Worm (Caenorhabditis elegans) whole organism, late embryonic: ENCODE results near the gene srv-11.

Experiments
- C08G9.2 ChIP-seq: sonication (generic microtip); optimal IDR thresholded peaks from 2 replicates; lab custom pipeline; 2016; ENCODE audit warnings: mild to moderate bottlenecking, missing genetic modification characterization, moderate library complexity, missing compliant biosample characterization
- C38D4.7 ChIP-seq: fragments of 200-800 bp; sonication (Bioruptor generic); optimal IDR thresholded peaks from 2 replicates; lab custom pipeline; 2018; ENCODE audit warnings: mild to moderate bottlenecking, missing genetic modification characterization, moderate library complexity, missing compliant biosample characterization
- F13H6.1 ChIP-seq: sonication (generic microtip); optimal IDR thresholded peaks from 2 replicates; lab custom pipeline; 2016; ENCODE audit warnings: missing genetic modification characterization, missing compliant biosample characterization
- K09A11.1 ChIP-seq: sonication (generic microtip); optimal IDR thresholded peaks from 2 replicates; lab custom pipeline; 2017; ENCODE audit warnings: antibody characterized with exemption, mild to moderate bottlenecking, missing genetic modification characterization, missing compliant biosample characterization; ENCODE audit not compliant: insufficient read depth
- T23F11.4 ChIP-seq: fragments of 200-800 bp; sonication (Bioruptor generic); optimal IDR thresholded peaks from 2 replicates; lab custom pipeline; 2018; ENCODE audit warnings: mild to moderate bottlenecking, missing genetic modification characterization, missing compliant biosample characterization
- ahr-1 ChIP-seq: sonication (generic microtip); optimal IDR thresholded peaks from 2 replicates; lab custom pipeline; 2016; ENCODE audit warnings: missing genetic modification characterization, missing compliant biosample characterization
- ama-1 ChIP-seq: fragments of 150-350 bp; optimal IDR thresholded peaks from 2 replicates; lab custom pipeline; 2014
- ceh-2 ChIP-seq: sonication (generic microtip); optimal IDR thresholded peaks from 2 replicates; lab custom pipeline; 2016; ENCODE audit warnings: missing genotype, missing genetic modification characterization, missing compliant biosample characterization
- ceh-24 ChIP-seq: sonication (generic microtip); optimal IDR thresholded peaks from 2 replicates; lab custom pipeline; 2016; ENCODE audit warnings: mild to moderate bottlenecking, missing genetic modification characterization, missing compliant biosample characterization
- ceh-30 ChIP-seq: fragments of 150-350 bp; optimal IDR thresholded peaks from 2 replicates; lab custom pipeline; 2014; ENCODE audit warnings: missing biosample characterization, missing genetic modification characterization
- ceh-45 ChIP-seq: fragments of 200-800 bp; sonication (Bioruptor generic); IDR thresholded peaks from 2 replicates; pipeline ENCODE4 v1.3.6; 2022; ENCODE audit warnings: missing genetic modification reagents, missing genetic modification characterization, missing compliant biosample characterization
- ceh-48 ChIP-seq: sonication (generic microtip); optimal IDR thresholded peaks from 2 replicates; lab custom pipeline; 2016; ENCODE audit warnings: missing genetic modification characterization, inconsistent platforms, missing compliant biosample characterization
- ceh-6 ChIP-seq: fragments of 200-800 bp; sonication (Bioruptor generic); optimal IDR thresholded peaks from 2 replicates; lab custom pipeline; 2018; ENCODE audit warnings: mild to moderate bottlenecking, missing genetic modification characterization, missing compliant biosample characterization
- elt-2 ChIP-seq: sonication (generic microtip); optimal IDR thresholded peaks from 2 replicates; lab custom pipeline; 2016; ENCODE audit warnings: missing genetic modification reagents, missing genetic modification characterization, missing compliant biosample characterization
- ets-4 ChIP-seq: sonication (generic microtip); optimal IDR thresholded peaks from 2 replicates; lab custom pipeline; 2016; ENCODE audit warnings: missing genetic modification characterization, missing compliant biosample characterization
- fax-1 ChIP-seq: sonication (generic microtip); optimal IDR thresholded peaks from 2 replicates; lab custom pipeline; 2016; ENCODE audit warnings: missing genotype, missing genetic modification characterization, missing compliant biosample characterization
- fkh-10 ChIP-seq: fragments of 150-350 bp; optimal IDR thresholded peaks from 2 replicates; lab custom pipeline; 2014; ENCODE audit warnings: missing biosample characterization, missing genetic modification reagents, missing genetic modification characterization
- fkh-6 ChIP-seq: sonication (generic microtip); optimal IDR thresholded peaks from 2 replicates; lab custom pipeline; 2016; ENCODE audit warnings: missing genetic modification characterization, missing compliant biosample characterization
- gmeb-2 ChIP-seq: sonication (generic microtip); optimal IDR thresholded peaks from 2 replicates; lab custom pipeline; 2016; ENCODE audit warnings: missing genetic modification characterization, inconsistent platforms, missing compliant biosample characterization
- hlh-15 ChIP-seq: sonication (generic microtip); optimal IDR thresholded peaks from 2 replicates; lab custom pipeline; 2016; ENCODE audit warnings: missing genetic modification characterization, missing compliant biosample characterization
- hlh-8 ChIP-seq: sonication (generic microtip); optimal IDR thresholded peaks from 2 replicates; lab custom pipeline; 2016; ENCODE audit warnings: missing genotype, missing genetic modification characterization, missing compliant biosample characterization
- lin-11 ChIP-seq: fragments of 200-800 bp; sonication (Bioruptor generic); optimal IDR thresholded peaks from 2 replicates; lab custom pipeline; 2018; ENCODE audit warnings: mild to moderate bottlenecking, missing genetic modification characterization, missing compliant biosample characterization
- mec-3 ChIP-seq: sonication (generic microtip); optimal IDR thresholded peaks from 2 replicates; lab custom pipeline; 2016; ENCODE audit warnings: borderline replicate concordance, missing genetic modification characterization, missing compliant biosample characterization
- nfya-1 ChIP-seq: sonication (generic microtip); optimal IDR thresholded peaks from 2 replicates; lab custom pipeline; 2017; ENCODE audit warnings: missing genetic modification characterization, mild to moderate bottlenecking, missing compliant biosample characterization, antibody characterized with exemption, moderate library complexity
- odd-2 ChIP-seq: sonication (generic microtip); optimal IDR thresholded peaks from 2 replicates; lab custom pipeline; 2017; ENCODE audit warnings: antibody characterized with exemption, mild to moderate bottlenecking, missing genetic modification characterization, missing compliant biosample characterization
- pat-9 ChIP-seq: fragments of 200-800 bp; sonication (Bioruptor generic); optimal IDR thresholded peaks from 2 replicates; lab custom pipeline; 2018; ENCODE audit warnings: mild to moderate bottlenecking, missing genetic modification characterization, moderate library complexity, missing compliant biosample characterization
- pqm-1 ChIP-seq: sonication (generic microtip); optimal IDR thresholded peaks from 2 replicates; lab custom pipeline; 2016; ENCODE audit warnings: missing genetic modification characterization, missing compliant biosample characterization
- pros-1 ChIP-seq: fragments of 150-350 bp; optimal IDR thresholded peaks from 2 replicates; lab custom pipeline; 2014; ENCODE audit warnings: missing biosample characterization, missing genetic modification reagents, missing genetic modification characterization
- sox-2 ChIP-seq: fragments of 200-800 bp; sonication (Bioruptor generic); IDR thresholded peaks from 2 replicates; pipeline ENCODE4 v1.3.6; 2022; ENCODE audit warnings: missing genetic modification reagents, missing genetic modification characterization, missing compliant biosample characterization
- tbx-2 ChIP-seq: sonication (generic microtip); optimal IDR thresholded peaks from 2 replicates; lab custom pipeline; 2016; ENCODE audit warnings: missing genetic modification characterization, missing compliant biosample characterization
- tbx-7 ChIP-seq: sonication (generic microtip); optimal IDR thresholded peaks from 2 replicates; lab custom pipeline; 2016; ENCODE audit warnings: missing genotype, missing genetic modification characterization, missing compliant biosample characterization
- unc-3 ChIP-seq, 2 experiments: fragments of 200-800 bp in 1 of 2; sonication (Bioruptor generic) in 1 of 2; sonication (generic microtip) in 1 of 2; conservative IDR thresholded peaks in 1 of 2; optimal IDR thresholded peaks in 1 of 2; 2 replicates each; pipeline versions ENCODE4 v1.3.6 to Lab custom; 2016 to 2022; ENCODE audit warnings: missing compliant biosample characterization in 2 of 2, missing genetic modification characterization in 2 of 2, missing genetic modification reagents in 1 of 2
- unc-42 ChIP-seq: sonication (generic microtip); optimal IDR thresholded peaks from 2 replicates; lab custom pipeline; 2016; ENCODE audit warnings: missing genotype, missing genetic modification characterization, missing compliant biosample characterization
- unc-55 ChIP-seq: sonication (generic microtip); optimal IDR thresholded peaks from 2 replicates; lab custom pipeline; 2017; ENCODE audit warnings: missing biosample characterization, missing genetic modification reagents, missing genetic modification characterization
- unc-86 ChIP-seq: sonication (generic microtip); optimal IDR thresholded peaks from 2 replicates; lab custom pipeline; 2016; ENCODE audit warnings: missing genetic modification characterization, missing compliant biosample characterization
- zip-5 ChIP-seq: sonication (generic microtip); optimal IDR thresholded peaks from 2 replicates; lab custom pipeline; 2016; ENCODE audit warnings: missing genetic modification characterization, missing compliant biosample characterization

The srv-11 gene

DNA sequence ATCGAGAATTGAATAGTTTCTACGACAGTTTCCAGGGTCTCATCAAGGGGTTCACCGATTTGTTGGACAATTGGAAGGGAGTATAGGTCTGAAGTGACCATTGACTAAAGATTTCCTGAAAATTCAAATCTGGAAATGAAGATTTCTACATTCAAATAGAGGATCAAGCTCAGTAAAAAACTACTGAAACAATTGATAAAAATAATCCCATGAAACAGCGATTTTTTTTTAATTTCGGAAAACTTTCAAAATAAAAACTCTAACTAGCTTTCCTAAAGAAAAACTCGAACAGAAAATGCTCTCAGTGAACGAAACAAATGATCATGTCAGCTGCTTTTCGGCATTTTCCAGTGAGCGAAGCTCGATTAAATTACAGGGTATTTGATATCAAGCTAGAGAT, at the start of gene srv-11:
Gene srv-11 (minus strand): TSS at position 101 of the 400 bp plus-strand sequence.
- TF ChIP-seq fax-1 (no peak), unc-86 (tag; lab: Kevin White, UChicago) (no peak), zip-5 (tag; lab: Kevin White, UChicago) (no peak), sox-2 (GFP tag; lab: Robert Waterston, UW) (no peak), ceh-6 (no peak), C38D4.7 (GFP tag; lab: Kevin White, UChicago) (no peak), T23F11.4 (GFP tag; lab: Kevin White, UChicago) (no peak), elt-2 (tag; lab: Kevin White, UChicago) (no peak), pat-9 (tag; lab: Kevin White, UChicago) (no peak), hlh-15 (tag; lab: Kevin White, UChicago) (no peak)

DNA sequence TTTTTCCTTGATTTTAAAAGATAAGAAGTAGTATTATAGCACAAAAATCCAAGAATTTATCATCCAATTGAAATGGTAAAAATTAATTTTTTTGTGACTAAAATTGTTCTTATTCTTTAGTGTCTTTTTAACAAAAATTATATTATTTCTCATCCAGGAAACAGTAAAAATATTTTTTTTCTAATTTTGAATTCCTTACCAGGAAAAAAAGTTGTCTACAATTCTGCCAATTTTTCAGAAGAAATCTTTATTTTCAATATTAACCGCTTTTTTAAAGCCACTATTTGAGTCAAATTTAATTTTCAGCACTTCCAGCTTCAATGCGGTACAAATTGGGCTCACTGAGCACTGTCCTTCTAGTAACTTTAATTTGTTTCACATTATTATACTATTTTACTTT, 49.5 kb upstream of the srv-11 start, which contains the start of gene F38C2.4:
Gene F38C2.4 (plus strand): TSS at position 301 of the 400 bp plus-strand sequence.
- TF ChIP-seq elt-2 (tag; lab: Kevin White, UChicago) (no peak), unc-3 (GFP tag; conservative IDR thresholded peaks at IDR 0.05; lab: Robert Waterston, UW) (no peak), unc-3 (tag; optimal IDR thresholded peaks at IDR 0.05; lab: Kevin White, UChicago) (no peak), ceh-45 (GFP tag; lab: Robert Waterston, UW) (no peak), F13H6.1 (tag; lab: Kevin White, UChicago) (no peak), pqm-1 (tag; lab: Kevin White, UChicago) (no peak), zip-5 (tag; lab: Kevin White, UChicago) (no peak), C08G9.2 (no peak), ceh-24 (tag; lab: Kevin White, UChicago) (no peak), tbx-2 (tag; lab: Kevin White, UChicago) (no peak), K09A11.1 (tag; lab: Kevin White, UChicago) (no peak), ama-1 (no peak), ceh-48 (no peak), tbx-7 (tag; lab: Kevin White, UChicago) (no peak), ahr-1 (tag; lab: Kevin White, UChicago) (no peak), pros-1 (tag; lab: Kevin White, UChicago) (no peak)

DNA sequence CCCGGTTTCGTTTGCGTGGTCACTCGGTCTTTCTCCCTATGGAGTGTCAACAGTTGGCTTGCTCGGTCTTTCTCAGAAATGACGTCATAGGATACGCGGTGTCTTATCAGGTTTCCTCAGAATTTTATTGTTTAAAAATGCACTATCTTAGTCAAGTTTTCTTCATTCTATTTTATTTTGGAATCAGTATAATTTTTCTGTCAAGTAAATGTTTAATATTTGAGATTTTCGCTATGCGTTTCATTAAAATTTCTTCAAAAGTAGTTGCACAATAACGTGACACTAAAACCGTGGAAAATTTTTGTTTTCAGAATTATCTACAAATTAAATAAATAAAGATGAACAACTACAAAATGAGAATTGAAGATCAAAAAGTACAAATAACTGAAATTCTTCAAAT, 35.9 kb upstream of the srv-11 start, which contains the start of gene hlh-31:
Gene hlh-31 (plus strand): TSS at position 301 of the 400 bp plus-strand sequence.
- TF ChIP-seq F13H6.1 (tag; lab: Kevin White, UChicago) (no peak), K09A11.1 (tag; lab: Kevin White, UChicago) (no peak), fkh-6 (tag; lab: Kevin White, UChicago) (no peak)

ce11 chrIV:16254464-16254863, 33.0 kb upstream of the srv-11 start, which contains the start of gene hlh-17:
Gene hlh-17 (plus strand): TSS chrIV:16254764.
- TF ChIP-seq unc-42 (tag; lab: Kevin White, UChicago), result no peak

- TF ChIP-seq C08G9.2, result no peak
- TF ChIP-seq mec-3, result no peak
- no peak for TF ChIP-seq lin-11
- no peak for TF ChIP-seq nfya-1 (tag; lab: Kevin White, UChicago)
- no peak for TF ChIP-seq unc-55
- TF ChIP-seq gmeb-2 (tag; lab: Kevin White, UChicago), result no peak
- TF ChIP-seq hlh-8 (tag; lab: Kevin White, UChicago), result no peak
- no peak for TF ChIP-seq ceh-30 (tag; lab: Kevin White, UChicago)
- no peak for TF ChIP-seq ceh-24 (tag; lab: Kevin White, UChicago)
- no peak for TF ChIP-seq ceh-2 (tag; lab: Kevin White, UChicago)
- no peak for TF ChIP-seq odd-2 (tag; lab: Kevin White, UChicago)
- no peak for TF ChIP-seq T23F11.4 (GFP tag; lab: Kevin White, UChicago)
- TF ChIP-seq ets-4 (tag; lab: Kevin White, UChicago), result no peak
- no peak for TF ChIP-seq tbx-7 (tag; lab: Kevin White, UChicago)
- no peak for TF ChIP-seq fkh-10 (GFP tag; lab: Kevin White, UChicago)
Measured at ce11 chrIV:16247131-16247530, 25.7 kb upstream of the srv-11 start, which contains the start of gene F38C2.1. Gene F38C2.1 (plus strand): TSS chrIV:16247431.
